Fruit fly (Drosophila melanogaster): ENCODE results near the gene Naa30B.
A peak's percentile ranks its signal among the peaks of the same experiment; 100 is the strongest.

Gene Naa30B

DNA sequence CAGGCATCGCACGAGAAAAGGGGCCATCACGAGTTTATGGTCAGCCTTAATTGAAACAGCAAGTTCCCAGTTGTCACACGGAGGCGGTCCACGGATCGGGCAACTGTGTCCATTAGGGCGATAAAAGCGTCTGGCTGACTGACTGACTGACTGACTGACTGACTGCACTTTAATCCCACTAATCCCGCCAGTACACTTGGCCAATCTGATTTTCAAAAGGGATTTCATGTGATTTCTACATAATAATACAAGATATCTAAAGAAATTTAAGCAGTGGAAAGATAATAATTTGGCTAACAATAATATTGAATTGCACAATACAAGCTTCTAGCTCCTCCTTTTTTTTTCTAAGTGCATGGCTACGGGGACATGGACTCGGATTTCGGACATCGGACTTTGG is 29.6 kb downstream of the Naa30B start:
- TF ChIP-seq CG7045 (GFP tag; optimal IDR thresholded peaks at IDR 0.05) (no peak), CG11617 (GFP tag; optimal IDR thresholded peaks at IDR 0.05) (no peak), bab1 (GFP tag; optimal IDR thresholded peaks at IDR 0.05) (no peak), CG1620 (GFP tag; optimal IDR thresholded peaks at IDR 0.05) (no peak), toe (GFP tag; optimal IDR thresholded peaks at IDR 0.05) (no peak), Hr96 (GFP tag; optimal IDR thresholded peaks at IDR 0.05) (no peak), ovo (GFP tag; optimal IDR thresholded peaks at IDR 0.05) (no peak), CG14711 (tag; optimal IDR thresholded peaks at IDR 0.05) (no peak), Clk (GFP tag; optimal IDR thresholded peaks at IDR 0.05) (no peak), Mnt (GFP tag; optimal IDR thresholded peaks at IDR 0.05) (no peak), cic (GFP tag; optimal IDR thresholded peaks at IDR 0.05) (no peak), Crg-1 (GFP tag; optimal IDR thresholded peaks at IDR 0.05) (no peak), CG12768 (GFP tag; optimal IDR thresholded peaks at IDR 0.05) (no peak)

DNA sequence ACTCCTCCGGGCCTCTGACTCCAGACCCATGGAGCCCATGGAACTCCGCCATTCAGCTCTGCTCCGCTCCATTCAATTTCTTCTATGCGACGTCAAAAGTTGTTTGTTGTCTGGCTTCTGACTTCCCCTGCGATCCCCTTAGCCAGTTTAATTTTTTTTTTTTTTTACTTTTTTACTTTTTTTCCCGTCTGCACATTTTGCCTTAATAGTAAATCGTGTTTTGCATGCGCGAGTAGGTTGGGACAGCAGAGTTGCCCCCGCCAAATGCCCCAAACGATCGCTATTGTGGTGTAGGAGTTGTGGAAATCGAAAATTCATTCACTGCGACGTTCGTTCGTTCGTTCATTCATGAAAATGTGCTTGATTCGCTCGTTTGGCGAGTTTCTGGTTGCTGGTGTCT is 30.9 kb downstream of the Naa30B start:
- TF ChIP-seq tj (GFP tag; optimal IDR thresholded peaks at IDR 0.05) (peak; percentile 4), CG11617 (GFP tag; optimal IDR thresholded peaks at IDR 0.05) (no peak), Crg-1 (GFP tag; optimal IDR thresholded peaks at IDR 0.05) (no peak)

- TF ChIP-seq CG5204 (GFP tag; optimal IDR thresholded peaks at IDR 0.05) (no peak), Crg-1 (GFP tag; optimal IDR thresholded peaks at IDR 0.05) (no peak), CG11617 (GFP tag; optimal IDR thresholded peaks at IDR 0.05) (no peak), Mnt (GFP tag; optimal IDR thresholded peaks at IDR 0.05) (no peak), CG7101 (tag; optimal IDR thresholded peaks at IDR 0.05) (no peak), ovo (GFP tag; optimal IDR thresholded peaks at IDR 0.05) (no peak), cic (GFP tag; optimal IDR thresholded peaks at IDR 0.05) (no peak), bab1 (GFP tag; optimal IDR thresholded peaks at IDR 0.05) (no peak), kay (GFP tag; ENCODE audit: borderline replicate concordance) (no peak), CG14711 (tag; optimal IDR thresholded peaks at IDR 0.05) (no peak)
Observed at dm6 chr3L:1437772-1438171, 34.1 kb downstream of the Naa30B start, which contains the start of gene SA2. Gene SA2 (minus strand): TSS chr3L:1437872.

- TF ChIP-seq CG5204 (GFP tag; optimal IDR thresholded peaks at IDR 0.05) (no peak), CG1620 (GFP tag; optimal IDR thresholded peaks at IDR 0.05) (no peak)
Observed at dm6 chr3L:1431489-1432053, 40.3 kb downstream of the Naa30B start.

DNA sequence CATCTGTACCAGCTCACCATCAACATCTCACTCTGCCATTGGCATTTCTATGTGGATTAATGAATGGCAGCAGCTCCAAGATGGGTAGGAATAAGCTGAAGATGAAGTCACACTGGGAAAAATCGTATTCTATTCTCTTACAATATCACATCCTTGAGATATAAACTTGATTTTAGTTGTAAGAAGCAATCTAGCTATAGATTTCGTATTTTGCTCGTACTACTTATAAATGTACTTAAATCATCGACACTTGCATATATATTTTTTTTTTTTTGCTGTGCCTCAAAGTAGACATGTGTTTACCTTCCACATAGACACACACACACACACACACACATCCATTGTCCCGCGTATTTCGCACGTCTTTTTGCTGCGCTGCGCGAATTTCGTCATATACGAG is 47.4 kb downstream of the Naa30B start:
- no peak for TF ChIP-seq CG1620 (GFP tag; optimal IDR thresholded peaks at IDR 0.05)
- no peak for TF ChIP-seq bab1 (GFP tag; optimal IDR thresholded peaks at IDR 0.05)
- TF ChIP-seq toe (GFP tag; optimal IDR thresholded peaks at IDR 0.05), result no peak
- TF ChIP-seq CG5204 (GFP tag; optimal IDR thresholded peaks at IDR 0.05), result no peak
- no peak for TF ChIP-seq ovo (GFP tag; optimal IDR thresholded peaks at IDR 0.05)
- no peak for TF ChIP-seq cnc (optimal IDR thresholded peaks at IDR 0.05)
- no peak for TF ChIP-seq pad (GFP tag; optimal IDR thresholded peaks at IDR 0.05)
- no peak for TF ChIP-seq Crg-1 (GFP tag; optimal IDR thresholded peaks at IDR 0.05)
- TF ChIP-seq CG11617 (GFP tag; optimal IDR thresholded peaks at IDR 0.05), result no peak
- TF ChIP-seq cic (GFP tag; optimal IDR thresholded peaks at IDR 0.05), result no peak
- TF ChIP-seq tj (GFP tag; optimal IDR thresholded peaks at IDR 0.05), result no peak
- no peak for TF ChIP-seq Hr96 (GFP tag; optimal IDR thresholded peaks at IDR 0.05)

DNA sequence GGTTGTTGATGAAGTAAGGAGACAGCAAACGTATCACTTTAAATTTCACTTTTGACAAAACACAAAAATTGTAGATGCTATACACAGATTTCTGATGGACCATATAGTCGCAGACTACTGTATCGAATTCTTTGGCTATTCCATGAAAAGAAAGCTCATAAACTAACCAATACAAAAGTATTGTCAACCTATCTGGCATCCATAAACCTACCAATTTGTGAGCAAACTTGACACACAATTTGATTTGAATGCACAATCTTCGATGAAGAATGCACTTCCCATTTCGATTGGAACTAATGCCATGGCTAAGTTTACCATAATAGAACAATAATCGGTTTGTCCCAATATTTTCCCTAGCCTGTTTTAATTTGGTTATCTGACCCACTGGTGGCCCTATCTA is 48.5 kb downstream of the Naa30B start, which contains the start of gene CG9173:
Gene CG9173 (minus strand): TSS at position 101 of the 400 bp plus-strand sequence.
- no peak for TF ChIP-seq CG5204 (GFP tag; optimal IDR thresholded peaks at IDR 0.05)
- no peak for TF ChIP-seq CG33017 (tag; optimal IDR thresholded peaks at IDR 0.05)

DNA sequence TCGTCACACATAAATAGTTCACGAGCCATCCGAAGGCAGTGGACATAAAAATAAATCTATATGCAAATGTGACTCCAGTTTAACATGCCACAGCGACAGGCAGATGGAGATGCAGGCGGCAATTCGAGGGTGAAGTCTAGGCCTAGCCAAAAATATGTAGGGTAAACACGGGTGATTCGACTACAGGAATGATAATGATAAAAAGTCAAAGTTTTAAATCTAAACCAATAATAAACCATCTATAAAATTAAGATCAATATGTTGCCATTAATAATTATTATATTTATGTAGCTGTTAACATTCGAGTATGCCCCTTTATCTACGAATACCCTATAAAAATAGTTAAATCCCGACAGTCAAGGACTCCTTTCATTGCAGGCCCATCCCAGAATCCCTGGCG is 50.9 kb downstream of the Naa30B start:
- TF ChIP-seq CG1620 (GFP tag; optimal IDR thresholded peaks at IDR 0.05) (no peak), Mnt (GFP tag; optimal IDR thresholded peaks at IDR 0.05) (no peak), toe (GFP tag; optimal IDR thresholded peaks at IDR 0.05) (no peak), Crg-1 (GFP tag; optimal IDR thresholded peaks at IDR 0.05) (no peak), cic (GFP tag; optimal IDR thresholded peaks at IDR 0.05) (no peak)

Data from whole organism, adult.